Worm (Caenorhabditis elegans) whole organism, L4/young adult: Measurements from ENCODE around the gene nhr-3.

Experiments used
- W03F9.2 ChIP-seq: fragments of 150-350 bp; optimal IDR thresholded peaks from 2 replicates; lab custom pipeline; 2014; ENCODE audit warnings: missing biosample characterization, missing genetic modification characterization
- dao-5 ChIP-seq: sonication (generic microtip); optimal IDR thresholded peaks from 2 replicates; lab custom pipeline; 2016; ENCODE audit warnings: missing genotype, missing genetic modification characterization, moderate library complexity, missing compliant biosample characterization
- him-1 ChIP-seq: sonication (generic microtip); optimal IDR thresholded peaks from 2 replicates; lab custom pipeline; 2016; ENCODE audit warnings: missing genotype, missing genetic modification reagents, missing genetic modification characterization, missing compliant biosample characterization

DNA sequence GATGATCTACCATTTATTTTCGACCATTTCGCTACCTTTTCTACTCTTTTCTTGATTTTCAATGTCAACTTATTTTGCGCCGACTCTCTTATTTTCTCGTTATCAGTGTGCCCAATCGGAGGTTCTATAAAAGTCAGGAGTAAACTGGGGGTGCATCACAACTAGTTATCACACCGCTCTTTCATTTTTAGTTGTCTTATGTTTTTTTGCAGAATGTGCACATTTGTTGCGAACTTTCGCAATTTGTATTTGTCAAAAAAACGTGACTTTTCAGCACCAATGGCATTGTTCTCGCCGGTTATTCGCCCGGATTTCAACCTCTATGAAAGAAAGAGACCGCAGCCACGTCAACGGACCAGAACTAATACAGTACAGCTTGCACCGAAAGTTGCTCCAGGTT lies 20.7 kb upstream of the nhr-3 start:
- TF ChIP-seq W03F9.2 (tag; lab: Kevin White, UChicago) (no peak), him-1 (tag; lab: Kevin White, UChicago) (no peak), dao-5 (no peak)
